Worm (Caenorhabditis elegans) whole organism, mixed stage, embryonic: ENCODE data around the gene arrd-8.

ENCODE experiments used
- ceh-43 ChIP-seq: fragments of 200-800 bp; sonication (Bioruptor generic); optimal IDR thresholded peaks from 2 replicates; lab custom pipeline; 2018; ENCODE audit warnings: mild to moderate bottlenecking, missing genetic modification characterization, moderate library complexity, missing compliant biosample characterization
- nhr-76 ChIP-seq: sonication (generic microtip); optimal IDR thresholded peaks from 2 replicates; lab custom pipeline; 2017; ENCODE audit warnings: missing biosample characterization, missing genetic modification characterization
- tbx-8 ChIP-seq: fragments of 200-800 bp; sonication (Bioruptor generic); optimal IDR thresholded peaks from 2 replicates; lab custom pipeline; 2018; ENCODE audit warnings: mild to moderate bottlenecking, missing genetic modification characterization, moderate library complexity, missing compliant biosample characterization
- unc-62 ChIP-seq: fragments of 150-350 bp; optimal IDR thresholded peaks from 2 replicates; lab custom pipeline; 2014; ENCODE audit warnings: missing biosample characterization, missing genetic modification reagents, missing genetic modification characterization

DNA sequence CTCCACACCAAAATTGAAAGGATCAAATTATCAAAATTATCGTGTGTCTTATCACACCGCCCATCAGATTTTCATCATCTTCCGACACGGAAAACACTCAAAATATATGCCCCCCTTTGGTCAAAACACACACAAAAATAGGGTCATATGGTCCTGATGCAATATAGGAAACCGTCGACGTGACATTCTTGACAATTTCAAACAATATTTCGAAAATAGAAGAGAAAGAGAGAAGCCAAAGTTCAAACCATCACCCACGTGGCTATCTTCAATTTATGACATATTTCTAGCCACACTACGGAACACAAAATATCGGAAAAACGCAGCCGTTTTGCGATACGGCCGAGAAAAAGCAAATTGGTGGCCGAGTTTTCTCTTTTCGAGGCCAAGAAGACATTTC lies 14.3 kb upstream of the arrd-8 start:
- no peak for TF ChIP-seq nhr-76
- TF ChIP-seq ceh-43 (GFP tag; lab: Kevin White, UChicago) = no peak
- no peak for TF ChIP-seq unc-62 (GFP tag; lab: Kevin White, UChicago)
- TF ChIP-seq tbx-8 = no peak
